Worm (Caenorhabditis elegans): ENCODE measurements around the gene F55B12.10.

The F55B12.10 gene

DNA sequence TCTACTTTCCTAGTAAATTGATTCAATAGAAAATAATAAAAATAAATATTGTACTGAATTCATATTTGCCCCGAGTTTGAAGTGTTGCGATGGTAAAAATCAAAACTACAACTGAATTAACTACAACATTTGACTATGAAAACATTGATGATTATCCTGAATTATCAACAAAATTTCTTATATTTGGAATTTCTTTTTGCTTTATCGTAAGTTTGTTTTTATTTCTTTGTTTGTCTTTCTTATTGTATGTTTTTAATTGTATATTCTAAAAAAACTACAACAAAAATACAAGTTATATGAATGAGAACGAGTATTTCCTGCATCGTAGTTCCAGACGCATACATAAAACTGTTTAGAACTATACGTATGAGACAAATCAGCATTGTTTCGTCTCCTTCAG lies 2.4 kb upstream of the F55B12.10 start, which contains the start of gene srx-128:
Gene srx-128 (plus strand): TSS at position 301 of the 400 bp plus-strand sequence.
- TF ChIP-seq unc-62 (GFP tag; optimal IDR thresholded peaks at IDR 0.05): no peak

DNA sequence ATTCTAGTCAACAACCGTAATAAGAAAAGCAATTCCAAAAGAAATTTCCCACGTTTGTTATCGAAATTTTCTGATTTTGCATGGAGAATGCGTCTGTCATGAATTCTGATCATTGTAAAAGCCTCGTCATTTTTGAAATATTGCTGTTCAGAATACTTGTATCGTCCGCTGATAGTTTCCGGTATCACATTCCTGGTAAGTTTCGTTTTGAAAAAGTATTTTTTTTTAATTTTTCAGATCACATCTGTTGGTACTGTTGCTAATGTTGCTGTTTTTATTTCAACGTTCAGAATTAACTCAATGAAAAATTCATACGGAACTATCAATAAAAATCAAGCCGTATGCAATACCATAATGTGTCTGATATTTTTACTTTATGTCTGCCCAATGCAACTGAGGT lies 1.4 kb downstream of the F55B12.10 start, which contains the start of gene srx-17:
Gene srx-17 (plus strand): TSS at position 301 of the 400 bp plus-strand sequence.
- TF ChIP-seq unc-62 (GFP tag; optimal IDR thresholded peaks at IDR 0.05): no peak

DNA sequence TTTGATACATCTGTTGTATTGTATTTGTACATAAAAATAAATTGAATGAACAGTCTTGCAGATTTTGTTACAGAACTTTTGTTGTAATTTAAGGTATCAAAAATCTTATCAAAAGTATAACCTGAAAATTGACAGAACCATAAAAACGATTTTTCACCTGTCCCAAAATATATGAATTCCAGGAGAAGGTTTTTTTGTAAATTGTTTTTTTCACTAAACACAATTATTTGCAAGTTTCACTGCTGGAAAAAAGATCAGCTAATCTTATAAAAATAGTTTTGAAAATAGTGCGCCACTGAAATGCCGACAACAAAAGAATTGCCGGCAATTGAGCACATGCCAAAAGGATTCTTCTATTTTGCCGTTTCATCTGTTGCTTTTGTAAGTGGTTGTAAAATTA lies 3.6 kb downstream of the F55B12.10 start, which contains the start of gene srx-130:
Gene srx-130 (plus strand): TSS at position 301 of the 400 bp plus-strand sequence.
- no peak for TF ChIP-seq unc-62 (GFP tag; optimal IDR thresholded peaks at IDR 0.05)

DNA sequence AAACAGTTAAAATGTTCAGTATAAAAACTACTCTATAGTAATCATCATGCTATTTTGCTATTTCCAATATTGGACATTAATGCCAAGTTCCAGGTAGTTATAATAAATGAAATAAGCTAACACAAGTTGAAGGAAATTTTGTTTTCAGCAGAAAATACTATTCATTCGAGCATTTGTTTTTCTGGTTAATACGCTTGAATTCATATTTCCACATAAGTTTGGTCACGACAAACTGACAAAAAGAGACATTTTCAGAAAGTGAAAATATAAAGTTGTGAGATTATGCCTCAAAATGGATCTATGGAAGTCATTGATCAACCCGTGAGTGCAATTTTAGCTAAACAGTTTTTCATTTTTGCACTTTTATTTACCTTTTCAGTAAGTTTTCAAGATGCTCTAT lies 5.6 kb downstream of the F55B12.10 start, which contains the start of gene srx-131:
Gene srx-131 (plus strand): TSS at position 301 of the 400 bp plus-strand sequence.
- no peak for TF ChIP-seq unc-62 (GFP tag; optimal IDR thresholded peaks at IDR 0.05)

DNA sequence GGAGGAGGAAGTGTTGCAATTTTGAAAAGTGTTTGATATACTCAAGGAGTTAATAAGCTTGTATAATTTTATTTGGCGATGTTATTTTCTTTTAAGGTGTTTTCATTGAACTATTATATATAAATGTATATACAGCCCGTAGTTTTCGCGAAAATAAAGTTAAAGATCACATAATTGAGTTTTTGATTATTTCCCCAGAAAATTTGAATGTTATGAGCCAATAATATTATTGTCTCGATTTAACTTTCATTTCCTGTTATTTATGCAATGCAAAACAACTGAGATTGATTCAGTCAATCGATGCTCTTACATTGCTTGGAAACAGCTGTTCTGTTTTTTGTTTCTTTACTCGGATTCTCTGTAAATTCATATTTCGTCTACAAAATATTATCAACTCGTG lies 8.8 kb downstream of the F55B12.10 start, which contains the start of gene srx-133:
Gene srx-133 (plus strand): TSS at position 301 of the 400 bp plus-strand sequence.
- TF ChIP-seq unc-62 (GFP tag; optimal IDR thresholded peaks at IDR 0.05): no peak

DNA sequence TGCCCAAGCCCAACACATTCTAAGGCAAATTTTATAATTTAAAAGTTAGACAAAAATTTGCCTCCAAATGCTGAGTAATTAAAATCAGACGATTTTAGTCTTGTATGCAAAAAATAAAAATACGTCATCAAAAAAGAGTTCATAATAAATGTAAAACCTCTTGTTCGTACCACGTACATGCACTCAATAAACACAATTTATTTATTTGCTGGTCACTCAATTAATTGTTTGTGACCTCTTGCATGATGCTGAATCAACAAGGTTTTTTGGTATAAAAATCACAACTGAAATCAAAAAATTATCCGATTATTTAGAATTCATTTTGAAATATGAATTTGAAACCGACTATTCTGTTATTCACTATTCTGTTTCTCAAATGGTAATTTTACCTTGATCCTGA lies 10.6 kb downstream of the F55B12.10 start, which contains the start of gene hpx-2:
Gene hpx-2 (plus strand): TSS at position 301 of the 400 bp plus-strand sequence.
- TF ChIP-seq unc-62 (GFP tag; optimal IDR thresholded peaks at IDR 0.05): no peak

DNA sequence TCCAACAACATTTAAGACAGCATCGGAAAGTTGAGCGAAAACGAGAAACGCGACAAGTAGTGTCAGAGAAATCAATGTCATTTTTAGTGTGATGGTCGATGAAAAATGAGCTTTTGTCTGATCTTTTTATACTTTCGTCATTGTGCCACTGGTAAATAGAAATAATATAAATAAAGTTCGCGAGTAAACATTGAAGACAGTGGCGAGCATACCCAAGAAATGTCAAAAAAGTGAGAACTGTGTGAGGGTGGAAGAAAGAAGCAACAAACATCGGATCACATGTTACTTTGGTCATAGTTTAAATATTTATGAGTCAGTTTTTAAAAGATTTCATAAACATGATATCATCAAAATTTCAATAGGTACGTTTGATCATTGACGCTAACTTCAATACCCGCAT lies 14.8 kb downstream of the F55B12.10 start, which contains the start of gene ttr-21:
Gene ttr-21 (minus strand): TSS at position 100 of the 400 bp plus-strand sequence.
- TF ChIP-seq unc-62 (GFP tag; optimal IDR thresholded peaks at IDR 0.05): no peak

DNA sequence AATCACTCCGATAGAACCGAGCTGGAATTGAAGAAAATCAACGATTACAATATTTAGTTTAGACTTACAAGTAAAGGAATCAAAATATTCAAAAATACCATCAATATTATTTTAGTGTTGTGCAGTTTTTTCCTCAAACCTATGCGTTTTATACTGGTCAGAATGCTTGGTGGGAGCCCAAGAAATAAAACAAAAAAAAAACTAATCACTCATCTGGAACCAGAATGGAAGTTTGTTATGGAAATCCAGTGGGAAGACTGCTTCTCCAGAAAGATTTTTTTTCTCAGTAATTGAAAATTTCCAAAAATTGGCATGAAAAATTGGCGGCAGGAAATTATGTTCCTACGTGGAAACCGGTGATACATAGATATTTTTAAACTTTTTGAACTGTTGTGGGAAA lies 16.8 kb downstream of the F55B12.10 start, which contains the start of gene srx-134:
Gene srx-134 (minus strand): TSS at position 101 of the 400 bp plus-strand sequence.
- TF ChIP-seq unc-62 (GFP tag; optimal IDR thresholded peaks at IDR 0.05): no peak

DNA sequence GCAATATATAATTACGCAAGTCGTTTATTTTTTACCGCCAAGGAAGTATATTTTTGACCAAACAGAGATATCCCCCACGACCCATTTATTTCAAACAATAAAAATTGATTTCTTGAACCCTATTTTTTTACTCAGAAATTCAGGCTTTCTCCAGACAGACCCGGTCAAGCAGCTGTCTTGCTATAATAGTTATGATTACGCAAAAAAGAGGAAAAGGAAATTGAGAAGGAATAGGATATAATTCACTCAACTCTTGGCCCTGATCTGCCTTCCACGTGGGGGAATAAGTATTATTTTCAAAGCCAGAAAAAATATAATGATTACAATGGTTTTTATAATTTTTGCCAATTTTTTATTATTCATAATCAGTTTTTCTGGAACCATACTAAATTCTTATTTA lies 17.6 kb downstream of the F55B12.10 start, which contains the start of gene srx-136:
Gene srx-136 (plus strand): TSS at position 301 of the 400 bp plus-strand sequence.
- no peak for TF ChIP-seq unc-62 (GFP tag; optimal IDR thresholded peaks at IDR 0.05)

DNA sequence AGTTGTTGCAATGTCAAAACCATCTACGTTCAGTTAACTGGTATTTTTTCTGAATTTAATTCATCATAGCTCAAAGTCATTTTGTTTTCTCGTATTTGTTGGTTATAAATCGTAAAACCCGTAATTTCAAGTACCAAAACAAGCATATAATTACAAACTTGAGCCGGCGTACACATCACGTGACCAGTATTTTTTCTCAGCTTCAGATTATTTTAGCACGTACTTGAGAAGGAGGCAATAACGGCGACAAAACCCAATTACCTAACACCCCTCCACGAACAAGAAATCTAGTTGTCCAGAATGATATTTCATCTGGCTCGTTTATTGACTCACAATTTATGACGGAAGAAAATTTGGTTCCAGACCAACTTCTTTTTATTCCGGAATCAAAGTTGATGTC lies 19.4 kb downstream of the F55B12.10 start, which contains the start of gene srx-135:
Gene srx-135 (plus strand): TSS at position 301 of the 400 bp plus-strand sequence.
- TF ChIP-seq unc-62 (GFP tag; optimal IDR thresholded peaks at IDR 0.05): no peak

DNA sequence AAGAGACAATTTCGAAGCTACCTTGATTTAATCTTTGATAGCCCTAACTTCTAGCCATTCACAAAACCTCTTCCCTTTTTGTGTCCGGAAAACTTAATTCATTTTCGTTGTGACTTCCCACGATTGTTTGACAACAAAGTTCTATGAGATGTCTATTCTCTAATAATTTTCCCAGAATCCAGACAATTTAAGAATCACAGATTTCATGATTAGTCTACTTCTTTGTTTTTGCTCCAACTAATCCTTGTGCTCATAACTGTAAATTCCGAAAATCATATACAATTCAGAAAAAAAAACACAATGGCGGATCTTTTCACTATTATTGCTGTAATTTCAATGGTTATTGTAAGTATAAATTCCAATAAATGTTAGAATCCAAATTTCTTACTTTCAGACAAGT lies 23.0 kb downstream of the F55B12.10 start, which contains the start of gene srx-137:
Gene srx-137 (plus strand): TSS at position 301 of the 400 bp plus-strand sequence.
- TF ChIP-seq unc-62 (GFP tag; optimal IDR thresholded peaks at IDR 0.05): no peak

DNA sequence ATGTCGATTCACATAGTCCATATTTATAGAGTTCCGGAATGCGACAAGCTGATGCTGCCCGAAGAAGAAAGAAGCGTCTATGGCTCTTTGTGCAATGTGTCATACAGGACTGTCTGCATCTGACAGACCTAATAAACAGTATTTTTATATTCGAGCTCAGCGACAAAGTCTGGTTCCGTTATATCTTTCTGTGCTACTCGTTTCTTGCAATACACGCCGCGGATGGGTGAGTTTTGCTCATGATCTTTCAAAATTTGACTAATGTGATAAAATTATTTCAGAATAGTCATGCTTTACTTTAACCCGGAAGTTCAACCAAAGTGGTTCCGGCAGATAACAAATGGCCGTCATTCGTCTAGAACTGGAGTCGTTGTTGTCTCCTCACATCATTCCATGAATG lies 24.2 kb downstream of the F55B12.10 start:
- TF ChIP-seq unc-62 (GFP tag; optimal IDR thresholded peaks at IDR 0.05): no peak

DNA sequence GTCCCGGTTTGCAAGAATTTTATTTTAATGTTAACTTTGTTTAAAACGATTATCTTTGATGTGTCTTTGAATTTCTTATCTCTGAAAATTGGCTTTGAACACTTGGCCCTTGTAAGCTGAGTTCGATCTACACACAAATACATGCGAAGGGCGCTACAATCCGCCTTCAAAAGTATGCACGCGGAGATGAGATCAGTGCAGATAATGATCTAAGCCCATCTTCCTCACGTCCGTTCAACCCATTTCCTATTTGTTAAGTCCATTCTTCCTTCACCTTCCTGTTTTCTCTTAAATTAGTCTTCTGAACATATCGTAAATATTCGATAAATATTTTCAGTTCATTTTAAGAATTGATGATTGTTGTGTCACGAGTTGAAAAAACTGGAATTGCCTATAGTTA lies 26.8 kb downstream of the F55B12.10 start, which contains the start of gene nhr-175:
Gene nhr-175 (plus strand): TSS at position 339 of the 400 bp plus-strand sequence.
- TF ChIP-seq unc-62 (GFP tag; optimal IDR thresholded peaks at IDR 0.05): no peak

DNA sequence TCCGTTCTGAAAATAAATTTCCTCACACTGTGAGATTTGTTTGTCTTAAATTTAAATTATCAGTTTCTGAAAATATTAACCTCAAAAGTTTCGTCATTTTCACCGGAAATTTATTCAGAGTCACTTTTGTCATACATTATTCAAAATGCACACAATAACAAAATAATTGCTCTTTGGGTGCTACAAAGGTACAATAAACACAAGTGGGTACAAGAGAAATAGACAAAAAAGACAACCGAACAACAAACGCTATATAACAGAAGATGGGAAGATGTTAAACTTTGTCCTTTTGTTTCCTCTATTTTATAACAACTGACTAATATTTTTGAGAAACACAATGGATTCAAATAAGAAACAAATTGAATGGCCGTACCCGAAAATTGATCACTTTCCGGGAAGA lies 30.0 kb downstream of the F55B12.10 start:
- TF ChIP-seq unc-62 (GFP tag; optimal IDR thresholded peaks at IDR 0.05): no peak

DNA sequence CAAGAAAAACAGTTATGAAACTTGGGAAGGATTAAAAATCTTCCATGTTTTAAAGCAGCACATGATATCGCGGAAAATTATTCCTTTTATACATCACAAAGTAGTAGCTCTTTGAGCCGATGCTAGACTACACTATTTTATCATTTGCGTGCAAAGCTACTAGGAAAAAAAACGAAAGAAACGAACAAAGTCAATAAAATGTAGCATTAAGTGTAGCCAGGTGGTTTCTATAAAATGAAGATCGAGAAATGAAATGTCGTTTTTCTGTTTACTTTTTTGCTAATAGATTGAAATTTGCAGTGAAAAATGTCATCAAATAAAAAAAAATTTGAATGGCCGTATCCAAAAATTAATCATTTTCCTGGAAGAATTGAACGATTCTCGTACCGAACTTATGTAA lies 33.4 kb downstream of the F55B12.10 start, which contains the start of gene cpt-5:
Gene cpt-5 (plus strand): TSS at position 301 of the 400 bp plus-strand sequence.
- no peak for TF ChIP-seq unc-62 (GFP tag; optimal IDR thresholded peaks at IDR 0.05)

DNA sequence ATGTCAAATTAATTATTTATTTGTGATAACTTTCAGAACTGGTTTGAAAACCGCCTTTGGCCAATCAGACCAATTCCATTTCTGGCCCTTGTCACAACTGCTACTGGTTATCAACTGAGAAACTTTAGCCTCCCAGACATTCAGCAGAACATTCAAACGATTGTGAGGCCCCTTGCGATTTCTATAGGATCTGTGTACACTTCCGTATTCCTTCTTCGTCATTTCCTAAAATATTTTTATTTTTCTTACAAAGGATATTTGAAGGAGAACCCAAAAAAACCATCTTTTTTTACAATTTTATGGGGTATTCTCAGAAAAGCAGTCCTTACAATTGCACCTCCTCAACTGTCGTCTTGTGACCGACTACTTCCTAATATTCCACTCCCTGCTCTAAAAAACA lies 33.8 kb downstream of the F55B12.10 start:
- no peak for TF ChIP-seq unc-62 (GFP tag; optimal IDR thresholded peaks at IDR 0.05)

DNA sequence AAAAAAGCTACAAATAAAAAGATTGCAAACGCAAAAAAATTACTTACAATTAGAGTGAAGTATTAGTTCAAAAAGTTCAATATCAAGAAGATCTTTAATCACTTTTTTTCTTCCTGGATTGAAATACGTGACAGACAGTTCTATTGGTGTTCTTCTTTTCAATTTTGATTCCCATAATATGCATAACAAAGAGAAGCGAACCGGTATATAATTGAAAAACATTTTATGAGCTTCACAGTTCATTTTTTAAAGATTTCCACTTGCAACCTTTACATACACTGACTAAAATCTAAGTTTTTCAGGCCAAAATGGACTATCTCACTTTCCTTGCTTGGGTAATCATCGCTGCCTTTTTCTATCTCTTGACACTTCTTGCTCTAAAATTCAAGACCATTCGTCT lies 37.0 kb downstream of the F55B12.10 start, which contains the start of gene T22G5.1:
Gene T22G5.1 (plus strand): TSS at position 301 of the 400 bp plus-strand sequence.
- TF ChIP-seq unc-62 (GFP tag; optimal IDR thresholded peaks at IDR 0.05): no peak
